Worm (Caenorhabditis elegans) whole organism, late embryonic: ENCODE results near the gene dmd-10.

ENCODE experiments used
- K02D7.2 ChIP-seq: sonication (generic microtip); optimal IDR thresholded peaks from 2 replicates; lab custom pipeline; 2017; ENCODE audit warnings: mild to moderate bottlenecking, missing genetic modification characterization, missing compliant biosample characterization
- ama-1 ChIP-seq: fragments of 150-350 bp; optimal IDR thresholded peaks from 2 replicates; lab custom pipeline; 2014
- ceh-24 ChIP-seq: sonication (generic microtip); optimal IDR thresholded peaks from 2 replicates; lab custom pipeline; 2016; ENCODE audit warnings: mild to moderate bottlenecking, missing genetic modification characterization, missing compliant biosample characterization
- ceh-30 ChIP-seq: fragments of 150-350 bp; optimal IDR thresholded peaks from 2 replicates; lab custom pipeline; 2014; ENCODE audit warnings: missing biosample characterization, missing genetic modification characterization
- ceh-31 ChIP-seq: sonication (generic microtip); optimal IDR thresholded peaks from 2 replicates; lab custom pipeline; 2016; ENCODE audit warnings: missing genetic modification characterization, missing compliant biosample characterization
- eyg-1 ChIP-seq: sonication (generic microtip); optimal IDR thresholded peaks from 2 replicates; lab custom pipeline; 2016; ENCODE audit warnings: missing genotype, missing genetic modification characterization, missing compliant biosample characterization
- fkh-6 ChIP-seq: sonication (generic microtip); optimal IDR thresholded peaks from 2 replicates; lab custom pipeline; 2016; ENCODE audit warnings: missing genetic modification characterization, missing compliant biosample characterization
- hlh-30 ChIP-seq: sonication (generic microtip); optimal IDR thresholded peaks from 2 replicates; lab custom pipeline; 2017; ENCODE audit warnings: antibody characterized with exemption, missing genetic modification characterization, missing compliant biosample characterization; ENCODE audit not compliant: insufficient read depth
- hlh-6 ChIP-seq: sonication (generic microtip); optimal IDR thresholded peaks from 2 replicates; lab custom pipeline; 2016; ENCODE audit warnings: missing genotype, missing genetic modification characterization, missing compliant biosample characterization
- nhr-11 ChIP-seq: fragments of 150-350 bp; optimal IDR thresholded peaks from 2 replicates; lab custom pipeline; 2014; ENCODE audit warnings: missing biosample characterization, missing genetic modification characterization
- tbx-2 ChIP-seq: sonication (generic microtip); optimal IDR thresholded peaks from 2 replicates; lab custom pipeline; 2016; ENCODE audit warnings: missing genetic modification characterization, missing compliant biosample characterization
- unc-3 ChIP-seq, 2 experiments: fragments of 200-800 bp in 1 of 2; sonication (Bioruptor generic) in 1 of 2; sonication (generic microtip) in 1 of 2; conservative IDR thresholded peaks in 1 of 2; optimal IDR thresholded peaks in 1 of 2; 2 replicates each; pipeline versions ENCODE4 v1.3.6 to Lab custom; 2016 to 2022; ENCODE audit warnings: missing compliant biosample characterization in 2 of 2, missing genetic modification characterization in 2 of 2, missing genetic modification reagents in 1 of 2
- unc-42 ChIP-seq: sonication (generic microtip); optimal IDR thresholded peaks from 2 replicates; lab custom pipeline; 2016; ENCODE audit warnings: missing genotype, missing genetic modification characterization, missing compliant biosample characterization

- TF ChIP-seq unc-3 (GFP tag; conservative IDR thresholded peaks at IDR 0.05; lab: Robert Waterston, UW) (no peak), unc-3 (tag; optimal IDR thresholded peaks at IDR 0.05; lab: Kevin White, UChicago) (no peak), K02D7.2 (tag; lab: Kevin White, UChicago) (no peak), tbx-2 (tag; lab: Kevin White, UChicago) (no peak), ama-1 (lab: Kevin White, UChicago) (no peak), unc-42 (tag; lab: Kevin White, UChicago) (no peak), ceh-30 (no peak), hlh-6 (tag; lab: Kevin White, UChicago) (no peak), fkh-6 (no peak), ceh-24 (tag; lab: Kevin White, UChicago) (no peak), ceh-31 (no peak), hlh-30 (tag; lab: Kevin White, UChicago) (no peak), eyg-1 (tag; lab: Kevin White, UChicago) (no peak), nhr-11 (tag; lab: Kevin White, UChicago) (no peak)
Observed at ce11 chrV:13274615-13275014, 38.2 kb upstream of the dmd-10 start.
